Worm (Caenorhabditis elegans) whole organism, L4 larva: ENCODE results near the gene vps-2.

Source experiments
- lim-7 ChIP-seq: fragments of 200-800 bp; sonication (Bioruptor generic); IDR thresholded peaks from 2 replicates; pipeline ENCODE4 v1.3.6; 2022; ENCODE audit warnings: missing genetic modification characterization, missing compliant biosample characterization
- mep-1 ChIP-seq: fragments of 150-350 bp; sonication (generic microtip); optimal IDR thresholded peaks from 3 replicates; lab custom pipeline; 2014; ENCODE audit warnings: missing biosample characterization, missing genetic modification characterization
- nhr-237 ChIP-seq: sonication (generic microtip); optimal IDR thresholded peaks from 2 replicates; lab custom pipeline; 2017; ENCODE audit warnings: missing biosample characterization, missing genetic modification characterization
- nhr-76 ChIP-seq: fragments of 150-350 bp; optimal IDR thresholded peaks from 2 replicates; lab custom pipeline; 2014; ENCODE audit warnings: missing biosample characterization, missing genetic modification characterization
- unc-62 ChIP-seq, 3 experiments: fragments of 150-350 bp in 1 of 3; sonication (generic microtip); optimal IDR thresholded peaks in 2 of 3; peaks in 1 of 3; 1 replicate in 1 of 3; 2 replicates in 2 of 3; lab custom pipeline; 2014 to 2017; ENCODE audit warnings: missing biosample characterization in 3 of 3, missing genetic modification characterization in 3 of 3, missing genetic modification reagents in 3 of 3, missing genotype in 1 of 3

DNA sequence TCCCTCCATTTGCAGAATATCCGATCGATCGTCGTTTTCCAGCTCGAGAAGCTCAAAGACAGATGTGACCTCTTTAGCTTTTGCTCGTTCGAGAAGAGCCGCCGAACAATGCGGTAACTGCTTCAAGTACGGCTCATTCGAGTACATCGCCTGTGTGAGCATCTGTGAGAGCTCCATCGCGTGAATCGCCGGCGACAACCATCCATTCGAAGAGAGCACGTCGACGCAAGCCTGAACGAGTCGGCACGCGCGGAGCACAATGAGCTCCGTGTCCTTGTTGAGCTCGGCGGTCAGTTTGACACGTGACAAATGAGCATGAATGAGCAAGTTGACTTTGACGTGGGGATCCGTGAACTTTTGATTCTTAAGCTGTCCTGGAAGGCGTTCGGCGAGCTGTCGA lies 40.1 kb downstream of the vps-2 start:
- TF ChIP-seq mep-1 (tag; lab: Kevin White, UChicago): no peak
- TF ChIP-seq nhr-76: no peak
- peak in 1 of 2 experiments; percentile 72 for TF ChIP-seq unc-62 (GFP tag; optimal IDR thresholded peaks at IDR 0.05 in 1 of 2; lab: Kevin White, UChicago)
- no peak for TF ChIP-seq unc-62 (tag; optimal IDR thresholded peaks at IDR 0.05; lab: Kevin White, UChicago)
- no peak for TF ChIP-seq lim-7 (GFP tag; lab: Robert Waterston, UW)
- no peak for TF ChIP-seq nhr-237 (tag; lab: Kevin White, UChicago)
